Fruit fly (Drosophila melanogaster) whole organism, embryonic: ENCODE results near the gene msps.

Source experiments
- Asciz ChIP-seq: fragments of 200-800 bp; sonication (Bioruptor generic); optimal IDR thresholded peaks from 2 replicates; lab custom pipeline; 2017; ENCODE audit warnings: missing biosample characterization, mild to moderate bottlenecking, missing genetic modification characterization, missing genetic modification reagents
- BtbVII ChIP-seq: fragments of 200-800 bp; sonication (Bioruptor generic); optimal IDR thresholded peaks from 3 replicates; lab custom pipeline; 2017; ENCODE audit warnings: missing biosample characterization, mild to moderate bottlenecking, missing genetic modification characterization
- CG1024 ChIP-seq: fragments of 200-800 bp; sonication (Bioruptor generic); IDR thresholded peaks from 2 replicates; pipeline ENCODE4 v1.3.6; 2022; ENCODE audit warnings: missing biosample characterization, missing genetic modification characterization
- CG10274 ChIP-seq: fragments of 200-800 bp; sonication (Bioruptor generic); optimal IDR thresholded peaks from 3 replicates; lab custom pipeline; 2017; ENCODE audit warnings: missing biosample characterization, mild to moderate bottlenecking, missing genetic modification characterization
- CG11085 ChIP-seq: fragments of 200-800 bp; sonication (Bioruptor generic); IDR thresholded peaks from 2 replicates; pipeline ENCODE4 v1.3.6; 2022; ENCODE audit warnings: missing biosample characterization, missing genetic modification characterization
- CG11504 ChIP-seq: fragments of 200-800 bp; sonication (Bioruptor generic); optimal IDR thresholded peaks from 3 replicates; lab custom pipeline; 2019; ENCODE audit warnings: missing biosample characterization, mild to moderate bottlenecking, missing genetic modification characterization, moderate library complexity
- CG11696 ChIP-seq: fragments of 200-800 bp; sonication (Bioruptor generic); IDR thresholded peaks from 2 replicates; pipeline ENCODE4 v1.3.6; 2022; ENCODE audit warnings: missing biosample characterization, missing genetic modification characterization
- CG1233 ChIP-seq: fragments of 200-800 bp; sonication (Bioruptor generic); optimal IDR thresholded peaks from 4 replicates; lab custom pipeline; 2018; ENCODE audit warnings: missing biosample characterization, mild to moderate bottlenecking, missing genetic modification characterization
- CG1602 ChIP-seq: fragments of 200-800 bp; sonication (Bioruptor generic); optimal IDR thresholded peaks from 3 replicates; lab custom pipeline; 2016; ENCODE audit warnings: missing biosample characterization, missing genetic modification characterization
- CG1647 ChIP-seq: fragments of 200-800 bp; sonication (Bioruptor generic); optimal IDR thresholded peaks from 3 replicates; lab custom pipeline; 2016; ENCODE audit warnings: missing biosample characterization, missing genetic modification characterization
- CG17328 ChIP-seq: fragments of 200-800 bp; sonication (Bioruptor generic); IDR thresholded peaks from 2 replicates; pipeline ENCODE4 v1.3.6; 2022; ENCODE audit warnings: missing biosample characterization, missing genetic modification characterization
- CG2199 ChIP-seq: fragments of 200-800 bp; sonication (Bioruptor generic); IDR thresholded peaks from 3 replicates; pipeline ENCODE4 v1.3.6; 2022; ENCODE audit warnings: missing biosample characterization, missing genetic modification characterization
- CG2875 ChIP-seq: fragments of 200-800 bp; sonication (Bioruptor generic); optimal IDR thresholded peaks from 2 replicates; lab custom pipeline; 2017; ENCODE audit warnings: missing biosample characterization, mild to moderate bottlenecking, missing genetic modification characterization, missing genetic modification reagents
- CG2889 ChIP-seq: fragments of 200-800 bp; sonication (Bioruptor generic); IDR thresholded peaks from 3 replicates; pipeline ENCODE4 v1.3.6; 2022; ENCODE audit warnings: missing biosample characterization, missing genetic modification characterization
- CG31365 ChIP-seq: fragments of 200-800 bp; sonication (Bioruptor generic); optimal IDR thresholded peaks from 2 replicates; lab custom pipeline; 2018; ENCODE audit warnings: missing biosample characterization, mild to moderate bottlenecking, missing genetic modification characterization
- CG3726 ChIP-seq: fragments of 200-800 bp; sonication (Bioruptor generic); IDR thresholded peaks from 3 replicates; pipeline ENCODE4, ENCODE4 v1.3.6; 2022; ENCODE audit warnings: missing biosample characterization, missing genetic modification characterization
- CG6254 ChIP-seq: fragments of 200-800 bp; sonication (Bioruptor generic); optimal IDR thresholded peaks from 3 replicates; lab custom pipeline; 2017; ENCODE audit warnings: mild to moderate bottlenecking, missing biosample characterization, missing genetic modification reagents, missing genetic modification characterization
- CG7839 ChIP-seq: fragments of 200-800 bp; sonication (Bioruptor generic); optimal IDR thresholded peaks from 3 replicates; lab custom pipeline; 2018; ENCODE audit warnings: missing biosample characterization, mild to moderate bottlenecking, missing genetic modification characterization, moderate library complexity
- CG8388 ChIP-seq: fragments of 200-800 bp; sonication (Bioruptor generic); optimal IDR thresholded peaks from 2 replicates; lab custom pipeline; 2019; ENCODE audit warnings: missing biosample characterization, mild to moderate bottlenecking, missing genetic modification characterization, moderate library complexity
- CG8924 ChIP-seq: fragments of 200-800 bp; optimal IDR thresholded peaks from 3 replicates; lab custom pipeline; 2019; ENCODE audit warnings: missing biosample characterization, mild to moderate bottlenecking, missing genetic modification characterization, moderate library complexity
- CG9797 ChIP-seq: fragments of 200-800 bp; sonication (Bioruptor generic); optimal IDR thresholded peaks from 3 replicates; lab custom pipeline; 2018; ENCODE audit warnings: missing biosample characterization, mild to moderate bottlenecking, missing genetic modification characterization
- D19A ChIP-seq: fragments of 200-800 bp; optimal IDR thresholded peaks from 3 replicates; lab custom pipeline; 2019; ENCODE audit warnings: missing biosample characterization, mild to moderate bottlenecking, missing genetic modification characterization, moderate library complexity
- ERR ChIP-seq: fragments of 200-800 bp; sonication (Bioruptor generic); optimal IDR thresholded peaks from 2 replicates; lab custom pipeline; 2016; ENCODE audit warnings: missing biosample characterization, missing genetic modification characterization
- Gug ChIP-seq: fragments of 200-800 bp; sonication (Bioruptor generic); IDR thresholded peaks from 4 replicates; pipeline ENCODE4 v1.3.6; 2022; ENCODE audit warnings: missing biosample characterization, missing genetic modification characterization
- HHEX ChIP-seq: fragments of 200-800 bp; sonication (Bioruptor generic); optimal IDR thresholded peaks from 3 replicates; lab custom pipeline; 2017; ENCODE audit warnings: missing biosample characterization, mild to moderate bottlenecking, missing genetic modification characterization, missing genetic modification reagents
- Lhr ChIP-seq: fragments of 200-800 bp; sonication (Bioruptor generic); optimal IDR thresholded peaks from 3 replicates; lab custom pipeline; 2017; ENCODE audit warnings: mild to moderate bottlenecking, missing biosample characterization, missing genetic modification reagents, missing genetic modification characterization
- Lpt ChIP-seq: fragments of >200 bp; optimal IDR thresholded peaks from 2 replicates; lab custom pipeline; 2018; ENCODE audit warnings: missing biosample characterization, missing genetic modification characterization
- Med ChIP-seq: fragments of 200-800 bp; sonication (Bioruptor generic); peaks from one replicate; lab custom pipeline; 2016; ENCODE audit warnings: missing biosample characterization, missing genetic modification characterization, mild to moderate bottlenecking, inconsistent platforms, moderate library complexity
- Oli ChIP-seq: fragments of 200-800 bp; sonication (Bioruptor generic); optimal IDR thresholded peaks from 2 replicates; lab custom pipeline; 2018; ENCODE audit warnings: missing biosample characterization, mild to moderate bottlenecking, missing genetic modification characterization, moderate library complexity
- ash1 ChIP-seq: fragments of 200-800 bp; sonication (Bioruptor generic); optimal IDR thresholded peaks from 2 replicates; lab custom pipeline; 2018; ENCODE audit warnings: missing biosample characterization, mild to moderate bottlenecking, missing genetic modification characterization
- ato ChIP-seq: fragments of 200-800 bp; sonication (Bioruptor generic); IDR thresholded peaks from 2 replicates; pipeline ENCODE4 v1.3.6; 2022; ENCODE audit warnings: missing biosample characterization, missing genetic modification characterization; ENCODE audit not compliant: partially characterized antibody
- btn ChIP-seq: fragments of 200-800 bp; sonication (Bioruptor generic); optimal IDR thresholded peaks from 2 replicates; lab custom pipeline; 2016; ENCODE audit warnings: missing biosample characterization, missing genetic modification characterization
- cato ChIP-seq: fragments of 200-800 bp; sonication (Bioruptor generic); optimal IDR thresholded peaks from 2 replicates; lab custom pipeline; 2016; ENCODE audit warnings: missing biosample characterization, missing genetic modification characterization, borderline replicate concordance
- cg ChIP-seq: fragments of 200-800 bp; sonication (Bioruptor generic); optimal IDR thresholded peaks from 3 replicates; lab custom pipeline; 2019; ENCODE audit warnings: missing biosample characterization, mild to moderate bottlenecking, missing genetic modification characterization, moderate library complexity
- chif ChIP-seq, 2 experiments: fragments of 200-800 bp; sonication (Bioruptor generic); optimal IDR thresholded peaks; 3 replicates each; lab custom pipeline; 2016; ENCODE audit warnings: missing biosample characterization in 2 of 2, missing genetic modification characterization in 2 of 2
- crp ChIP-seq, 2 experiments: fragments of 200-800 bp; sonication (Bioruptor generic); optimal IDR thresholded peaks; 2 replicates in 1 of 2; 3 replicates in 1 of 2; lab custom pipeline; 2017; ENCODE audit warnings: missing biosample characterization in 2 of 2, missing genetic modification characterization in 2 of 2, mild to moderate bottlenecking in 1 of 2, moderate library complexity in 1 of 2
- dan ChIP-seq: fragments of 200-800 bp; sonication (Bioruptor generic); IDR thresholded peaks from 2 replicates; pipeline ENCODE4 v1.3.6; 2022; ENCODE audit warnings: missing biosample characterization, missing genetic modification characterization
- fd64A ChIP-seq: fragments of 200-800 bp; sonication (Bioruptor generic); optimal IDR thresholded peaks from 3 replicates; lab custom pipeline; 2018; ENCODE audit warnings: missing biosample characterization, mild to moderate bottlenecking, missing genetic modification characterization
- fu2 ChIP-seq: fragments of 200-800 bp; sonication (Bioruptor generic); optimal IDR thresholded peaks from 2 replicates; lab custom pipeline; 2016; ENCODE audit warnings: missing biosample characterization, missing genetic modification characterization
- gfzf ChIP-seq: fragments of 200-800 bp; sonication (Bioruptor generic); optimal IDR thresholded peaks from 2 replicates; lab custom pipeline; 2016; ENCODE audit warnings: missing biosample characterization, mild to moderate bottlenecking, missing genetic modification characterization, moderate library complexity
- gsb-n ChIP-seq: fragments of 200-800 bp; sonication (Bioruptor generic); optimal IDR thresholded peaks from 3 replicates; lab custom pipeline; 2018; ENCODE audit warnings: missing biosample characterization, mild to moderate bottlenecking, missing genetic modification characterization
- hkb ChIP-seq, 2 experiments: fragments of 200-800 bp in 1 of 2; fragments of >200 bp in 1 of 2; sonication (Bioruptor generic) in 1 of 2; IDR thresholded peaks in 1 of 2; optimal IDR thresholded peaks in 1 of 2; 2 replicates each; pipeline versions ENCODE4 v1.3.6 to Lab custom; 2017 to 2022; ENCODE audit warnings: missing biosample characterization in 1 of 2, missing genetic modification characterization in 1 of 2
- kni ChIP-seq: fragments of 200-800 bp; sonication (Bioruptor generic); optimal IDR thresholded peaks from 3 replicates; lab custom pipeline; 2017; ENCODE audit warnings: mild to moderate bottlenecking, missing biosample characterization, missing genetic modification reagents, missing genetic modification characterization
- mirr ChIP-seq: fragments of 200-800 bp; sonication (Bioruptor generic); optimal IDR thresholded peaks from 3 replicates; lab custom pipeline; 2018; ENCODE audit warnings: missing biosample characterization, mild to moderate bottlenecking, missing genetic modification characterization
- pho ChIP-seq: fragments of 200-800 bp; sonication (Bioruptor generic); optimal IDR thresholded peaks from 2 replicates; lab custom pipeline; 2016; ENCODE audit warnings: missing biosample characterization, missing genetic modification characterization
- sc ChIP-seq, 3 experiments: fragments of >200 bp in 2 of 3; fragments of 200-800 bp in 1 of 3; sonication (Bioruptor generic) in 1 of 3; optimal IDR thresholded peaks; 2 replicates in 2 of 3; 3 replicates in 1 of 3; lab custom pipeline; 2017; ENCODE audit warnings: mild to moderate bottlenecking in 1 of 3, missing biosample characterization in 1 of 3, missing genetic modification characterization in 1 of 3, missing genetic modification reagents in 1 of 3
- stc ChIP-seq: fragments of 200-800 bp; sonication (Bioruptor generic); IDR thresholded peaks from 2 replicates; pipeline ENCODE4 v1.3.6; 2022; ENCODE audit warnings: missing biosample characterization, missing genetic modification characterization
- tgo ChIP-seq: fragments of 200-800 bp; sonication (Bioruptor generic); IDR thresholded peaks from 3 replicates; pipeline ENCODE4 v1.3.6; 2022; ENCODE audit warnings: missing biosample characterization, missing genetic modification characterization
- tup ChIP-seq: fragments of 200-800 bp; sonication (Bioruptor generic); optimal IDR thresholded peaks from 2 replicates; lab custom pipeline; 2016; ENCODE audit warnings: missing biosample characterization, mild to moderate bottlenecking, missing genetic modification characterization, moderate library complexity

Gene msps

dm6 chr3R:16069266-16069665 is 18.7 kb downstream of the msps start (continued):
- TF ChIP-seq ERR (no peak), pho (GFP tag; lab: Kevin White, UChicago) (no peak), CG3726 (GFP tag; lab: Robert Waterston, UW) (no peak), BtbVII (peak; percentile 52), CG11696 (GFP tag; lab: Robert Waterston, UW) (0 out of 2 replicates have a peak, but pooled peaks have one; percentile 18), fu2 (no peak), HHEX (peak; percentile 52), CG9797 (GFP tag; lab: Kevin White, UChicago) (no peak), Med (GFP tag; lab: Kevin White, UChicago) (peak; percentile 76), CG1024 (GFP tag; lab: Robert Waterston, UW) (no peak), CG8388 (GFP tag; lab: Kevin White, UChicago) (no peak), CG2889 (GFP tag; lab: Robert Waterston, UW) (no peak), CG6254 (peak; percentile 11), Lpt (GFP tag; lab: Kevin White, UChicago) (no peak), stc (GFP tag; lab: Robert Waterston, UW) (no peak), gfzf (no peak), ato (no peak), Asciz (GFP tag; lab: Kevin White, UChicago) (peak; percentile 76), sc (optimal IDR thresholded peaks at IDR 0.05; lab: Kevin White, UChicago) (no peak), sc (GFP tag; optimal IDR thresholded peaks at IDR 0.05; lab: Kevin White, UChicago) (peak; percentile 40), CG17328 (GFP tag; lab: Robert Waterston, UW) (0 out of 2 replicates have a peak, but pooled peaks have one; percentile 7), cg (GFP tag; lab: Kevin White, UChicago) (peak; percentile 58), dan (GFP tag; lab: Robert Waterston, UW) (no peak), CG11504 (peak; percentile 52), Gug (GFP tag; lab: Robert Waterston, UW) (no peak), CG8924 (tag; lab: Kevin White, UChicago) (no peak), chif (GFP tag; optimal IDR thresholded peaks at IDR 0.05; lab: Kevin White, UChicago) (peak in 1 of 2 experiments; percentile 6), btn (no peak), CG1647 (no peak), CG11085 (GFP tag; lab: Robert Waterston, UW) (0 out of 2 replicates have a peak, but pooled peaks have one; percentile 29), Lhr (GFP tag; lab: Kevin White, UChicago) (peak; percentile 31), CG31365 (peak; percentile 52), crp (GFP tag; optimal IDR thresholded peaks at IDR 0.05; lab: Kevin White, UChicago) (no peak), ash1 (no peak), CG1602 (GFP tag; lab: Kevin White, UChicago) (no peak), CG2875 (GFP tag; lab: Kevin White, UChicago) (peak; percentile 69), kni (peak; percentile 94), D19A (tag; lab: Kevin White, UChicago) (no peak), cato (no peak), tgo (GFP tag; lab: Robert Waterston, UW) (no peak), CG7839 (tag; lab: Kevin White, UChicago) (no peak), Oli (tag; lab: Kevin White, UChicago) (no peak), tup (GFP tag; lab: Kevin White, UChicago) (no peak), CG2199 (no peak), CG1233 (GFP tag; lab: Kevin White, UChicago) (peak; percentile 59), mirr (GFP tag; lab: Kevin White, UChicago) (peak; percentile 54), fd64A (GFP tag; lab: Kevin White, UChicago) (peak; percentile 53), hkb (optimal IDR thresholded peaks at IDR 0.05; lab: Kevin White, UChicago) (no peak), hkb (GFP tag; IDR thresholded peaks at IDR 0.05; lab: Robert Waterston, UW) (peak; percentile 49; the same call in 1 of the 2 replicates), CG10274 (GFP tag; lab: Kevin White, UChicago) (no peak), gsb-n (tag; lab: Kevin White, UChicago) (peak; percentile 68)
